Worm (Caenorhabditis elegans): Measurements from ENCODE around the gene best-15.

DNA sequence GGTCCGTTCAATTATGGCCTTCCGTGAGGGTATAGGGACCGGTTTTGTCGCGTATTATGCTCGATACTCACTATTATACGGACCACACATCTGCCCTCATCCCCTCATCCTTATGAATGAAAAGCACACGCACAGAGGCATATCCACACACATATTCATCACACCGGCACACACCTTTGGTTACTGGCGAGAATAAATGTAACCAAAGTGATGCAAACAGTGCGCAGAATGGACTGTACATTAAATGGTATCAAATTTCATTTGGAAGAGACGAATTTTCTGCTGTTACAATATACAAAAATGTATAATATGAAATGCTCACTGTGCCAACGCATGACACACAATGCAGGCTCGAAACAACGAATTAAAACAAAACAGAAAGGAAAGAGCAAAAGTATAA lies 37.6 kb upstream of the best-15 start:
- no peak for TF ChIP-seq unc-30 (tag; optimal IDR thresholded peaks at IDR 0.05)
- no peak for TF ChIP-seq pqm-1 (tag; optimal IDR thresholded peaks at IDR 0.05)
- TF ChIP-seq mep-1 (tag; optimal IDR thresholded peaks at IDR 0.05): no peak
- no peak for TF ChIP-seq ces-1 (GFP tag; optimal IDR thresholded peaks at IDR 0.05)
- TF ChIP-seq F16B12.6 (tag; optimal IDR thresholded peaks at IDR 0.05): no peak
- TF ChIP-seq ceh-8 (GFP tag; optimal IDR thresholded peaks at IDR 0.05): no peak
- no peak for TF ChIP-seq lin-35 (GFP tag; optimal IDR thresholded peaks at IDR 0.05)
- no peak for TF ChIP-seq aly-2 (tag; optimal IDR thresholded peaks at IDR 0.05)
- no peak for TF ChIP-seq nhr-28 (tag; optimal IDR thresholded peaks at IDR 0.05)
- no peak for TF ChIP-seq mdl-1 (tag; optimal IDR thresholded peaks at IDR 0.05)

Measured in whole organism, L1 larva.